Fruit fly (Drosophila melanogaster): ENCODE data around the gene stwl.

The stwl gene

DNA sequence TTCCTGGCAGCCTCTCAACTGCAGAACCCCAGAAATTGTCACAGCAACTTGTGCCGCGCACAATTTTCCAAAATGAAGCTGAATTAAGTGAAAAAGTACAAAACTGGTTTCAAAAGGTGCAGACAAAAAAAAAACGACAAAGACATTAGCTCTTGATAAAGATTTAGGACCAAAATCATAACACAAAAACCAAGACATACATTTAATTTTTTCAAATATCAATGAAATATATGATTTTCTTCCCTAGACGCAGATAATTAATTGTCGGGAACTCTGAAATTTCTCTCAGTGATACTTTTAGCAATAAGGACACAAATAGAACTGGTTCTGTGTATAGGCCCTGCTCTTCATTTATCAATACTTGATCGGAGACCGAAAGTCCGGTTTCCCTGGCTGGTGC lies 45.0 kb downstream of the stwl start:
- no peak for TF ChIP-seq CG14711 (tag; optimal IDR thresholded peaks at IDR 0.05)
- TF ChIP-seq CG1620 (GFP tag; optimal IDR thresholded peaks at IDR 0.05): no peak
- TF ChIP-seq cnc (optimal IDR thresholded peaks at IDR 0.05): no peak
- TF ChIP-seq Hr96 (GFP tag; optimal IDR thresholded peaks at IDR 0.05): no peak
- TF ChIP-seq CG5204 (GFP tag; optimal IDR thresholded peaks at IDR 0.05): no peak
- TF ChIP-seq Clk (GFP tag; optimal IDR thresholded peaks at IDR 0.05): no peak
- no peak for TF ChIP-seq bab1 (GFP tag; optimal IDR thresholded peaks at IDR 0.05)
- no peak for TF ChIP-seq Mnt (GFP tag; optimal IDR thresholded peaks at IDR 0.05)
- TF ChIP-seq CG33017 (tag; optimal IDR thresholded peaks at IDR 0.05): no peak
- no peak for TF ChIP-seq tj (GFP tag; optimal IDR thresholded peaks at IDR 0.05)
- TF ChIP-seq CG7045 (GFP tag; optimal IDR thresholded peaks at IDR 0.05): no peak
- no peak for TF ChIP-seq ovo (GFP tag; optimal IDR thresholded peaks at IDR 0.05)
- no peak for TF ChIP-seq kay (GFP tag; ENCODE audit: borderline replicate concordance)
- TF ChIP-seq cic (GFP tag; optimal IDR thresholded peaks at IDR 0.05): no peak
- TF ChIP-seq toe (GFP tag; optimal IDR thresholded peaks at IDR 0.05): no peak
- no peak for TF ChIP-seq CG11617 (GFP tag; optimal IDR thresholded peaks at IDR 0.05)
- TF ChIP-seq CG12768 (GFP tag; optimal IDR thresholded peaks at IDR 0.05): no peak
- TF ChIP-seq pad (GFP tag; optimal IDR thresholded peaks at IDR 0.05): no peak
- no peak for TF ChIP-seq CG7101 (tag; optimal IDR thresholded peaks at IDR 0.05)
- TF ChIP-seq Crg-1 (GFP tag; optimal IDR thresholded peaks at IDR 0.05): no peak

DNA sequence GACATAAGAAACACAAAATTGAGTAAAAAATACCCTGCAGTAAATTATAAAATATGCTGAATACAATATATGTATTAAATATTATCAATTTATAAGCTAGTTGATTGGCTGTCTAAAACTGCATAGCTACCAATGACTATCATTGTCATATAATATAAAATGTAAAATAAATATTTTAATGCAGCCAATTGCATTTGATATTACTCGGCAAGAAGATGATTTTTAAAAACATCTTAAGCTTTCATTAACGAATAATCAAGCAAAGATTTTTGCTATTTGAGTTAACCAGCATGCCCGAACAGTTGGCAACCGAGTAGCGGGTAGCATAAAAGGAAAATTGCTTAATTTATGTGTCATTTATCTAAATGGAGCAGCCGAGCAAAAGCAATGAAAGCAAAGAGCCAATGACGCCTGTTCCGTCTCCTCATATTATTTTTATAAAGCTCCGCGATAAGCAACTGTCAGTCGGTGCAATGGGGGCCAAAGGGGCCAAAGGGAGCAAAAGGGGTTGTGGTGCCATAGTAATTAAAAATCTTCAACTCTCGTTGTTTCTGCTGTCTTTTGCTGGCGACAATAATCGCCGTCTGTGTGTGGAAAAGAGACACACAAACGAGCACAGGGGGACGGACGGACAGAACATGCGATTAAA lies 46.5 kb downstream of the stwl start:
- no peak for TF ChIP-seq Mnt (GFP tag; optimal IDR thresholded peaks at IDR 0.05)
- TF ChIP-seq tj (GFP tag; optimal IDR thresholded peaks at IDR 0.05): peak; percentile 3

DNA sequence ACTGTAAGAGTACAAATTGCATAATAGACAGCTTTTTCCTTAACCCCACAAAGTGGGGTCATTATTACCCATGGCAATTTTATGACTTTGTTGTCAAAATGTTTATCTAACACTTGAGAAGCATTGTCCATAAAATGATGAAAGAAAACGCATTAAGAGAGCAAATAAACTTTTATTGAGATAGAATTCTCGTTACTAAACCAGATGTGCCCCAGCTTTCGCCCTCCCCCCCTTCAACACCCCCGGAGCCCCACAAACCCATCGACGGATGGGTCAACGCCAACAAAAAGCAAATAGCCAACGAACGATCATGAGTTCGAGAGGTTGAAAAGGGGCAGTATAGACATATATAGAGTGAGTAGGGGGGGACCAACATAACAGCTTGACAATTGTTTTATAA lies 47.1 kb downstream of the stwl start:
- no peak for TF ChIP-seq CG33017 (tag; optimal IDR thresholded peaks at IDR 0.05)
- no peak for TF ChIP-seq CG5204 (GFP tag; optimal IDR thresholded peaks at IDR 0.05)
- TF ChIP-seq cic (GFP tag; optimal IDR thresholded peaks at IDR 0.05): no peak
- TF ChIP-seq kay (GFP tag; ENCODE audit: borderline replicate concordance): no peak
- TF ChIP-seq CG7045 (GFP tag; optimal IDR thresholded peaks at IDR 0.05): no peak
- no peak for TF ChIP-seq CG1620 (GFP tag; optimal IDR thresholded peaks at IDR 0.05)
- TF ChIP-seq toe (GFP tag; optimal IDR thresholded peaks at IDR 0.05): no peak
- TF ChIP-seq Crg-1 (GFP tag; optimal IDR thresholded peaks at IDR 0.05): no peak
- no peak for TF ChIP-seq CG11617 (GFP tag; optimal IDR thresholded peaks at IDR 0.05)
- TF ChIP-seq CG7101 (tag; optimal IDR thresholded peaks at IDR 0.05): no peak
- no peak for TF ChIP-seq Clk (GFP tag; optimal IDR thresholded peaks at IDR 0.05)
- no peak for TF ChIP-seq CG12768 (GFP tag; optimal IDR thresholded peaks at IDR 0.05)
- TF ChIP-seq CG14711 (tag; optimal IDR thresholded peaks at IDR 0.05): no peak
- TF ChIP-seq bab1 (GFP tag; optimal IDR thresholded peaks at IDR 0.05): no peak
- TF ChIP-seq pad (GFP tag; optimal IDR thresholded peaks at IDR 0.05): no peak
- TF ChIP-seq tj (GFP tag; optimal IDR thresholded peaks at IDR 0.05): no peak
- TF ChIP-seq Mnt (GFP tag; optimal IDR thresholded peaks at IDR 0.05): no peak
- TF ChIP-seq cnc (optimal IDR thresholded peaks at IDR 0.05): no peak
- TF ChIP-seq Hr96 (GFP tag; optimal IDR thresholded peaks at IDR 0.05): no peak
- no peak for TF ChIP-seq ovo (GFP tag; optimal IDR thresholded peaks at IDR 0.05)

DNA sequence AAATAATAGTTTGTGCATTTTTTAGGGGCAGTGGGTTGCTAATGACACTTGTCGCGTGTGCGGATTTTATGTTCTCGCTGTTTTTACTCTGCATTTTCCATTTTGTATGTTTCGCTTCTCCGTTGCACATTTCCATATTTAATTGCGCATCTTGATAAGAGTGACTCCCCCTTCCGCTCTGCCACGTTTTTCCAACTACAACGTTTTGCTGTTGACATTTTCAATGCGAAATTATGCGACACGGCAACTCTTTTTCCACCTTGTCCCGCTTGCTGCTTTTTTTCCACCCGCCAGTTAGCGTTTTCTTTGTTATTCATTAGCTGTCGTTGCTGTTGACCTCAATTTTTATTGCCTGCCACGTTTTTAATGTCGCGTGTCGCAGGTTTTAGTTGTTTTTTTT lies 47.7 kb downstream of the stwl start:
- peak; percentile 81 for TF ChIP-seq tj (GFP tag; optimal IDR thresholded peaks at IDR 0.05)
- TF ChIP-seq CG14711 (tag; optimal IDR thresholded peaks at IDR 0.05): peak; percentile 58
- TF ChIP-seq pad (GFP tag; optimal IDR thresholded peaks at IDR 0.05): no peak

DNA sequence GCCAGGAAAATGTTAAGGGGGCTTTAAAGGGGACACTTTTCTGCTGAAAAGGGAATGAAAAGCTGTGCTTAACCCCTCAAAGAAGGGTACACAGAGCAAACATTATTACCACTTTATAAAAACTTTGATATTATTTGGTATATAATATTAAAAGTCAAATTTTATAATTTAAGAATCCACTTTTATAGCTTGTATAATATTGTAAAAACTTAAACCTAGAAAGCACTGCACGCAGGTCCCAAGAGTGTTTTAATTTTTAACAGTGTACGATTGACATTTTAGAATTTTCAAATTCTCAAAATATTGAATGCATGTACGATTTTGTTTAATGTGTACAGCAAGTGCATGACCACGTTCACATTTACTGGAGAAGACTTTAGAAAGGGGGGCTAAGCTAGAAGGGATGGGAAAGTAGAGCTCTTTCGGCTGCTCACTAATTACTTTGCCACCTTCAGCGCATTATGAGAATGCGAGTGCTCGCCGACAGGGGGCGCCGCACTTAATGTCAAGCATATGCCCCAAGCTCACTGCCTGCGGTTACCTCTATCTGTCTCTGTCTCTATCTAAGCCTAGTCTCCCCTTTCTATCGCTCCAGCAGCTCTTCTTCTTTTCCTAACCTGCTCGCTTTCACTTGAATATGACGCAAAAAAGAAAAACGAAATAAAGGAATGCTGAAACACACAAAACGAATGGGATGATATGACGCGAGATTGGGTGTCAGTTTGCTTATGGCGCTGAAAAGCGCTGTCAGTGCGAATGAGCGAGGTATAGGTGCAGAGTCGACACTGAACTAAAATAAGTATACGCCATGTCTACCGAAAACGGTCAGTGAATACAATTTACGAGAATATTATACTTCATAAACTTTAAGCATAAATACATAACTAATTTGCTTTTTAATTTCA lies 49.7 kb downstream of the stwl start:
- TF ChIP-seq Clk (GFP tag; optimal IDR thresholded peaks at IDR 0.05) (no peak), tj (GFP tag; optimal IDR thresholded peaks at IDR 0.05) (peak; percentile 75)

DNA sequence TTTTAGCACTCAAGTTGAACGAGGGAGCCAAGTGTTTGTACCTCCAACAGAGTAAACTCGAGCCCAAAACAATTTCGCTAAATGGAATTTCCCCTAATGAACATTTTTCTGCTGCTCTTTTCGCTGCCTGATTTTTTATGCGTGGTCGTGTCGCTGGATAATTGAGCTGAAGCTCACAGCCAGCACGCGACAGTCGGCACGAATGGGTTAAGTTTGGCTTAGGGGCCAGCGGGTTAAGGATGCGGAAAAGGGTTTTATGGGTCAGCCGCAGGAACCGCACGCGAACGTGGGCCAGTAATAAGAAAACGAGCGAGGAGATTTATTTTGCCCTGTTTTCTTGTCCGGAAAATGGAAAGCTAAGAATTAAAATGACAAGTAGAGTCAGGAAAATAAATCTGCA lies 50.8 kb downstream of the stwl start:
- TF ChIP-seq Mnt (GFP tag; optimal IDR thresholded peaks at IDR 0.05) (no peak), CG12768 (GFP tag; optimal IDR thresholded peaks at IDR 0.05) (no peak), CG1620 (GFP tag; optimal IDR thresholded peaks at IDR 0.05) (no peak), tj (GFP tag; optimal IDR thresholded peaks at IDR 0.05) (no peak), CG33017 (tag; optimal IDR thresholded peaks at IDR 0.05) (no peak), toe (GFP tag; optimal IDR thresholded peaks at IDR 0.05) (no peak), CG11617 (GFP tag; optimal IDR thresholded peaks at IDR 0.05) (no peak), kay (GFP tag; ENCODE audit: borderline replicate concordance) (no peak), Hr96 (GFP tag; optimal IDR thresholded peaks at IDR 0.05) (no peak), CG5204 (GFP tag; optimal IDR thresholded peaks at IDR 0.05) (no peak), Clk (GFP tag; optimal IDR thresholded peaks at IDR 0.05) (no peak), CG7045 (GFP tag; optimal IDR thresholded peaks at IDR 0.05) (no peak), bab1 (GFP tag; optimal IDR thresholded peaks at IDR 0.05) (no peak), ovo (GFP tag; optimal IDR thresholded peaks at IDR 0.05) (no peak), cnc (optimal IDR thresholded peaks at IDR 0.05) (no peak), pad (GFP tag; optimal IDR thresholded peaks at IDR 0.05) (no peak), cic (GFP tag; optimal IDR thresholded peaks at IDR 0.05) (no peak)

Data from whole organism, adult.